Worm (Caenorhabditis elegans): ENCODE data around the gene fbxb-85.
A peak's percentile ranks its signal among the peaks of the same experiment; 100 is the strongest.

fbxb-85 gene

DNA sequence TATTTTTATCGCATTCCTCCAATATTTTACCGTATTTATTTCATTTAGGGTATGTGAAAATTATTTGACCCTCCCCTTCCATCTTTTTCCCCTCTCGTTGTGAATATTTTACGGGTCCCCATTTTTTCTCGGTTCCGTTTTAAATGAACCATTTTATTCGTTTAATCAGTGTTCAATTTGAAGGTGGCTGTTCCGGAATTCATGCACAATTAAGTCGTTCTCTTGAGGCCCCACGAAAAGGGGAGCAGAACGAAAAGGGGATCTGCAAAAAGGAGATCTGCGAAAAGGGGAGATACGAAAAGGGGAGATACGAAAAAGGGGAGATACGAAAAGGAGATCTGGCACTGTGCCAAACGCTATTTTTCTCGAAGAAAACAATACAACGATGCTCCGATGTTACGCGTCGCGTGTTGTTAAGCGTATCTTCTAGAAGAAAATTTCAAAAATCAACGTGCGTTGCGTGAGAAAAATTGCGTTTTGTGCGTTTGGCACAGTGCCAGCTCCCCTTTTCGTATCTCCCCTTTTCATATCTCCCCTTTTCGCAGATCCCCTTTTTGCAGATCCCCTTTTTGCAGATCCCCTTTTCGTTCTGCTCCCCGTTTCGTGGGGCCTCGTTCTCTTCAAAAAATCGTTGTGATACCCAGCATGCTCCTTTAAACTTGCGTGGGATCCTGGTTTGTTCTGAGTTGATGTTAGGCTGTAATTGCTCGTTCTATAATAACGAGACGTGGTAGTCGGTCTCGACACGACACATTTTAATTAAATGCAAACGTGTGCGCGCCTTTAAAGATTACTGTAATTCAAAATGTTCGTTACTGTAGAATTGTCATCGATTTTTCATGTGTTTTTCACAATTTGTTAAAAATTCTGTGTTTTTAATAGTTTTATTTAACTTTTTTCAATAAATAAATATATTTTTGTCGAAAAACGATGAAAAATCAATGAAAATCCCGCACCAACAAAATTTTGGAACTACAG, 37.6 kb downstream of the fbxb-85 start:
- no peak for TF ChIP-seq Y116A8C.19 (tag; optimal IDR thresholded peaks at IDR 0.05; ENCODE audit: borderline replicate concordance)
- TF ChIP-seq unc-62 (GFP tag; optimal IDR thresholded peaks at IDR 0.05): no peak
- no peak; the same call in 1 of the 2 replicates for TF ChIP-seq isw-1 (GFP tag; IDR thresholded peaks at IDR 0.05)
- no peak for TF ChIP-seq lin-15B (tag; optimal IDR thresholded peaks at IDR 0.05)
- TF ChIP-seq ceh-88 (GFP tag; IDR thresholded peaks at IDR 0.05): no peak
- TF ChIP-seq lin-39 (tag; optimal IDR thresholded peaks at IDR 0.05): no peak
- no peak for TF ChIP-seq mep-1 (tag; optimal IDR thresholded peaks at IDR 0.05)
- TF ChIP-seq ets-5 (GFP tag; IDR thresholded peaks at IDR 0.05): no peak
- TF ChIP-seq fkh-10 (GFP tag; optimal IDR thresholded peaks at IDR 0.05): no peak
- no peak for TF ChIP-seq mef-2 (tag; optimal IDR thresholded peaks at IDR 0.05)
- peak; percentile 29 for TF ChIP-seq swsn-7 (tag; optimal IDR thresholded peaks at IDR 0.05)
- TF ChIP-seq nhr-19 (GFP tag; conservative IDR thresholded peaks at IDR 0.05): peak; percentile 47
- no peak for TF ChIP-seq C16A3.4 (tag; optimal IDR thresholded peaks at IDR 0.05)
- no peak for TF ChIP-seq C04F5.9 (tag; optimal IDR thresholded peaks at IDR 0.05)
- no peak for TF ChIP-seq aha-1 (tag; optimal IDR thresholded peaks at IDR 0.05)
- TF ChIP-seq nhr-11 (tag; optimal IDR thresholded peaks at IDR 0.05): no peak
- no peak for TF ChIP-seq sup-37 (GFP tag; optimal IDR thresholded peaks at IDR 0.05)
- no peak for TF ChIP-seq pag-3 (tag; optimal IDR thresholded peaks at IDR 0.05; ENCODE audit: borderline replicate concordance, insufficient read depth)
- peak; percentile 21 for TF ChIP-seq dsc-1 (tag; optimal IDR thresholded peaks at IDR 0.05)
- TF ChIP-seq jun-1 (tag; optimal IDR thresholded peaks at IDR 0.05): no peak
- no peak for TF ChIP-seq mdl-1 (tag; optimal IDR thresholded peaks at IDR 0.05)
- TF ChIP-seq fos-1 (tag; optimal IDR thresholded peaks at IDR 0.05): no peak
- no peak for TF ChIP-seq hpl-2 (GFP tag; optimal IDR thresholded peaks at IDR 0.05)
- TF ChIP-seq C34B4.2 (tag; optimal IDR thresholded peaks at IDR 0.05): no peak
- no peak for TF ChIP-seq lin-13 (GFP tag; optimal IDR thresholded peaks at IDR 0.05)
- no peak for TF ChIP-seq nhr-77 (tag; optimal IDR thresholded peaks at IDR 0.05)
- peak; percentile 32 for TF ChIP-seq unc-86 (tag; optimal IDR thresholded peaks at IDR 0.05)
- no peak for TF ChIP-seq pqm-1 (tag; optimal IDR thresholded peaks at IDR 0.05)
- no peak for TF ChIP-seq mab-9 (GFP tag; IDR thresholded peaks at IDR 0.05)
- no peak for TF ChIP-seq ceh-82 (tag; optimal IDR thresholded peaks at IDR 0.05)
- no peak for TF ChIP-seq nhr-237 (tag; optimal IDR thresholded peaks at IDR 0.05)
- TF ChIP-seq dpl-1 (GFP tag; optimal IDR thresholded peaks at IDR 0.05): no peak
- TF ChIP-seq irx-1 (tag; optimal IDR thresholded peaks at IDR 0.05): no peak
- no peak for TF ChIP-seq nhr-28 (tag; optimal IDR thresholded peaks at IDR 0.05)
- peak in 1 of 2 experiments; percentile 42 for TF ChIP-seq efl-1 (optimal IDR thresholded peaks at IDR 0.05)
- no peak for TF ChIP-seq efl-1 (GFP tag; optimal IDR thresholded peaks at IDR 0.05 in 1 of 2)
- TF ChIP-seq fkh-8 (tag; optimal IDR thresholded peaks at IDR 0.05): no peak
- no peak for TF ChIP-seq F16B12.6 (tag; optimal IDR thresholded peaks at IDR 0.05)
- TF ChIP-seq pax-3 (tag; optimal IDR thresholded peaks at IDR 0.05): peak; percentile 12
- no peak for TF ChIP-seq fkh-4 (tag; optimal IDR thresholded peaks at IDR 0.05; ENCODE audit: borderline replicate concordance)
- no peak for TF ChIP-seq ceh-8 (GFP tag; optimal IDR thresholded peaks at IDR 0.05)
- peak; percentile 36 for TF ChIP-seq tbx-2 (tag; optimal IDR thresholded peaks at IDR 0.05)
- TF ChIP-seq aly-2 (tag; optimal IDR thresholded peaks at IDR 0.05): no peak
- no peak for TF ChIP-seq skn-1 (tag; optimal IDR thresholded peaks at IDR 0.05)
- TF ChIP-seq sox-4 (tag; optimal IDR thresholded peaks at IDR 0.05): no peak
- no peak for TF ChIP-seq egl-13 (tag; optimal IDR thresholded peaks at IDR 0.05)
- TF ChIP-seq ceh-90 (tag; optimal IDR thresholded peaks at IDR 0.05): no peak
- no peak for TF ChIP-seq ama-1 (optimal IDR thresholded peaks at IDR 0.05)
- TF ChIP-seq ztf-11 (tag; optimal IDR thresholded peaks at IDR 0.05): peak in 1 of 2 experiments; percentile 56
- no peak for TF ChIP-seq nhr-20 (tag; optimal IDR thresholded peaks at IDR 0.05)
- peak; percentile 22 for TF ChIP-seq nhr-90 (tag; optimal IDR thresholded peaks at IDR 0.05; ENCODE audit: poor library complexity)
- no peak for TF ChIP-seq egl-27 (tag; optimal IDR thresholded peaks at IDR 0.05)
